Worm (Caenorhabditis elegans): ENCODE measurements around the gene col-81.

DNA sequence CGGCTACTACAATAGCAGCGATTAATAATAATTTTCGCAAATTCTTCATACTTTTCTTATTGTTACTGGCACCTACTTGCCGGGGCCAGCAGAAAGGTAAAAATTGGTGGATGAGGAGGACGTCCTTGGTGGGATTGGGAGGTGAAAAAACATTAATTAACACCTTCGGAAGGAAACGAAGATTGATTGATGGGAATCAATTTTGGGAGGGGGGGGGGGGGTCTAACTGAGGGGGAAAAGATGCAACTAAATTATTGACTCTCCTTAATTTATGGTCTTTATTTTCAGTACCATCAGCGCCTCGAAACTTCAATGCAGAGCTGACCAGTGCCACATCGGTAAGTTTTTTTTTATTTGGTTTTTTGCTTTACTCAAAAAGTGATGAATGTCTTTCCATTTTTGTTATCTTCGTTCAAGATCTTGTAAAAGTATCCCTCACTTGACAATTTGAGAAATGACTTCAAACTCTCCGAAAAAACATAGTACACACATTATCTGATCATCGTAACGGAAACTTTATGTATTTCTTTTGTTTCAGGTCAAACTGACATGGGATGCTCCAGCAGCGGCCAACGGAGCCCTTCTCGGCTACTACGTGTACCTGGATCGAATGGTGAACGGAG, 19.8 kb downstream of the col-81 start:
- TF ChIP-seq ztf-29 (GFP tag; IDR thresholded peaks at IDR 0.05): no peak
- TF ChIP-seq T22C8.4 (GFP tag; IDR thresholded peaks at IDR 0.05): no peak
- TF ChIP-seq ref-1 (GFP tag; conservative IDR thresholded peaks at IDR 0.05): no peak
- TF ChIP-seq klf-2 (GFP tag; conservative IDR thresholded peaks at IDR 0.05): no peak
- no peak for TF ChIP-seq tab-1 (GFP tag; IDR thresholded peaks at IDR 0.05)
- TF ChIP-seq med-1 (GFP tag; optimal IDR thresholded peaks at IDR 0.05; ENCODE audit: insufficient read depth): no peak
- TF ChIP-seq cog-1 (tag; optimal IDR thresholded peaks at IDR 0.05): no peak

Measured in whole organism, midembryonic.